Fruit fly (Drosophila melanogaster) Kc167 (cell line): ENCODE results near the gene ninaB.
A peak's percentile ranks its signal among the peaks of the same experiment; 100 is the strongest.

ENCODE experiments used
- Myc ChIP-seq: fragments of >200 bp; optimal IDR thresholded peaks from 2 replicates; lab custom pipeline; 2017; ENCODE audit warnings: missing external identifiers
- Sin3A ChIP-seq: fragments of >200 bp; optimal IDR thresholded peaks from 2 replicates; lab custom pipeline; 2018; ENCODE audit warnings: missing external identifiers
- h ChIP-seq: fragments of >200 bp; optimal IDR thresholded peaks from 3 replicates; lab custom pipeline; 2018; ENCODE audit warnings: missing external identifiers
- insv ChIP-seq: fragments of >200 bp; optimal IDR thresholded peaks from 3 replicates; lab custom pipeline; 2018; ENCODE audit warnings: missing external identifiers
- psq ChIP-seq: fragments of >200 bp; optimal IDR thresholded peaks from 2 replicates; lab custom pipeline; 2017; ENCODE audit warnings: missing external identifiers
- ttk ChIP-seq: sonication (Bioruptor generic); optimal IDR thresholded peaks from 2 replicates; lab custom pipeline; 2017; ENCODE audit warnings: missing external identifiers

ninaB gene

DNA sequence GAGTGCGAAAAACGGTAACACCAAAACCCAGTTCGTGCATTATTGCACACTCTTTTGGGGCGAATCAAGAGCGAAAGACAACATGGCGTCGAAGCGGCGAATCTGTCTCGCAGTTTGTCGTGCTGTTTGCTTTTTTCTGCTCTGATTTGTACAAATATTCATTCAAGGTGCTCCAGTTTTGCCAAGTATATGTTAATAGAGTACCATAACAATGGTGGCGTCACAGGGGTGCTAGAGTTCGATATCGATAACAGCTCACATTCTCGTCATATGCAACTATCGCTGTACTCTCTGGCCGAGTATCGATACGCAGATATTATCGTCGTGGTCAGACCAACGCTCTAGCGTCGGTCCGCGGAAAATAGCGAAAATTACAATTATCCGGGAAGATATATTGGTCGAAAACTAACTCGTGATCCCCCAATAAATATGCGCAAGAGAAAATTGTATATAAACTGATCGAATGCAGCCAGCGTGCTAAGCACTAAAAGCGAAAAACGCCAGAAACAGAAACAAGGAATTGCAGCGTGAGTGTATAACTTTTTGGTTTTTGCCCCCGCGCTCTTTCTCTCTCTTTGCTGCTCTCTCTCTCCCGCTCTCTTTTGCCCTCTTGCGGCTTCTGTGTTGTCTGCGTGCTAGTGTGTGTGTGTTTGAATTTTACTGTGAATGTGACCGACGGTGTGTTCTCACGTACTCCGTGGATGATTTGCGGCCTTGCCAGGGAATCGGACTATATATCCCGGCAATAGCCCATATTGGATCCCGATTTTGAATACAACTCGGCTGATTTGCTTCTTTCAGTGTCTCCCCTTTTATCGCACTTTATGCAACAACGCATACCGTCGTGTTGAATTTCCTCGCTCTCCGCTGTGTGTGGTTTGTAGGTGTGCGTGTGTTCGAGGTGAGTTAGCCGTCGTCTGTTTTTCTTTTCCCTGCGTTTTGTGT is 16.5 kb upstream of the ninaB start, which contains the start of gene flfl:
Gene flfl, plus strand, starts transcription at position 298 of the 945 bp plus-strand sequence.
- TF ChIP-seq Sin3A (lab: Kevin White, UChicago): no peak
- no peak for TF ChIP-seq Myc
- no peak for TF ChIP-seq h (lab: Kevin White, UChicago)
- no peak for TF ChIP-seq insv (lab: Kevin White, UChicago)
- TF ChIP-seq psq (lab: Kevin White, UChicago): peak; percentile 32

DNA sequence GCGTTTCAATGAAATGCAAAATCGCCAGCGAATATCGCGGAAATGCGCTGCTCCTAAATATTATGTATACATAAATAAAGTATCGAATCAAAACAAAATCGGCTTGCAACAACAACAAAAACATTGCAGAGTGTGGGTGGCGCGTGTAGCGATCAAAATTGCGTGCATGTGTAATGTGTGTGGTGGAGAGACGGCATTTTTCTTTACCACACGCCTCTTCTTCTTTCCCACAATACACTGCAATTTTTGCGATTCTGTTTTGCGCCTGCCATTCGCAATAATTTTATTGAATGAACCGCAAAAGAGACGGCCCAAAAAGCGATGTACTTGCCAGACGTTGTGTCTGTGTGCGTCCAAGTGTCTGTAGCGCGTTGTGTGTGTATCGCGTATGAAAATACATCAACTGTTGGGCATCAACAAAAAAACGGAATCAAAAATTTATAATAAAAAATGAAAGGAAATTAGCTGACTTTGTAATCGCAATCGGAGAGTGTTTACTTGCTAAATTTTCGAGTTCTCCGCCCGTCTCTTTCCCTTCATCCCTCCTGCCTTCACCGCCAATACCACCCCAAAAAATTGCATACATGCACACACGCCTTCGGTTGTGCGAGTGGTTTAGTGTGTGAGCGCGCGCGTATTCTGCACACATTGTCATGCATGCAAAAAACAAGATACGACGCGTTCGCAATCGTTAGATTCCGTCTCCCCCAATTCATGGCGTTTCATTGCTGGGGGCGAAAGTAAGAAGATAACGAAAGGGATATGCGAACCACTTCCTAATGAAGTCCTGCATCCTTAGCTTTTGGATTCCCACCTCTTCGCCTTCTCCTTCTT is 15.6 kb upstream of the ninaB start:
- no peak for TF ChIP-seq Sin3A (lab: Kevin White, UChicago)
- no peak for TF ChIP-seq h (lab: Kevin White, UChicago)
- no peak for TF ChIP-seq insv (lab: Kevin White, UChicago)
- peak; percentile 47 for TF ChIP-seq psq (lab: Kevin White, UChicago)

DNA sequence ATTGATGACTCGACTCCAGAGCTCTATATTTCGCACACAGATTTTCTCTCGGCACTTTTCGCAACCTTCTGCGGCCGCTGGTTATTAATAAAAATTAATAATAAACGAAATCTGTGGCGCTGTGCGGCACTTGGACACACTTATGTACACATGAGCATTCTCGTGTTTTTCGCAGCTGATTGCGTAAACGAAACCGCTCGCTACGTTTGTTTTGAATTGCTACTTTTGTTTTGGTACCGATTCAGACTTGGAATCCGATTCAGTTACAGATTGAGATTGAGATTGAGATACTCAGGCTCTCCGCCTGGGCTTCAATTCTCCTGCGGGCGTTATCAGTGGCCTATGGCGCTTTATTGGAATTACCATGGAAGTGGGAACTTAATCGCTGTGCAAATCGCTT is 14.4 kb upstream of the ninaB start:
- no peak for TF ChIP-seq Sin3A (lab: Kevin White, UChicago)

DNA sequence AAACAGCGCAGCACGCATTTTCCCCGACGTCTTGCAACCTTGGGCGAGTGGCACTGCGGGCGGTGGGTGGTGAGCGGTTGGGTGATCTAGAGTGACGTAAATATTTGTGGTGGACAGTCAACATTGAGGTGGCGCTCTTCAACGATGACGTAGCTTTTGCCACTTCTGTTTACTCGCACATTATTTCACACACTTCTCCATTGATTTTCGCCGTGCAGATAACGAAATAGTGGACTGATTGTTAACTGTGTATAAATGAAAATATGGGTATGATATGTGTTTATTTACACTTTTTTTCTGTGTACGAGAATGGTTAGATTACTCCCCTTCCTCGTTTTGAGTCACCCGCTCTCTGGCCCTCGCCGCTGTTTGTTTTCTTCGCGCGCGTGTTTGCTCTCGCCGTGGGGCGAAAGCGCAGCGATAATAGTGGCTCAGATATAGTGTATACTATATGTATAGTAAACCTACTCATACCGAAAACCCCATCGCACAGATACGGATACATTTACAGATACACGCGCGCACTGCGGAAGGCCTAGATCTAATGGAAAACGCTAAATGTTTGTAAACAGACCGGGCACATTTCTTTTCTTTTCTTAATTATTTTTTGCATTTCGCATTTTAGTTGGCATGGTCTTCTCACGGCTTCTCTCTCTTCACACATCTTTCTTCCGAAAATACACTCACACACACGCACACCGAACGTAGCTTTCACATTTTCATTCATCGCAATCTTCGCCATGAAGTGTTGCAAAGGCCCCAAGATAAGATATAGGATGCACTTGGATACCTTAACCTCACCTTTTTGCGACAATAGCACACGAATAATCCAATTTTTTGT is 13.8 kb upstream of the ninaB start, which contains the start of gene omd:
Gene omd, minus strand, starts transcription at position 840 of the 841 bp plus-strand sequence.
- no peak for TF ChIP-seq Sin3A (lab: Kevin White, UChicago)
- TF ChIP-seq h (lab: Kevin White, UChicago): no peak
- TF ChIP-seq psq (lab: Kevin White, UChicago): no peak
- no peak for TF ChIP-seq ttk (lab: Kevin White, UChicago)
- no peak for TF ChIP-seq Myc
- TF ChIP-seq insv (lab: Kevin White, UChicago): no peak

DNA sequence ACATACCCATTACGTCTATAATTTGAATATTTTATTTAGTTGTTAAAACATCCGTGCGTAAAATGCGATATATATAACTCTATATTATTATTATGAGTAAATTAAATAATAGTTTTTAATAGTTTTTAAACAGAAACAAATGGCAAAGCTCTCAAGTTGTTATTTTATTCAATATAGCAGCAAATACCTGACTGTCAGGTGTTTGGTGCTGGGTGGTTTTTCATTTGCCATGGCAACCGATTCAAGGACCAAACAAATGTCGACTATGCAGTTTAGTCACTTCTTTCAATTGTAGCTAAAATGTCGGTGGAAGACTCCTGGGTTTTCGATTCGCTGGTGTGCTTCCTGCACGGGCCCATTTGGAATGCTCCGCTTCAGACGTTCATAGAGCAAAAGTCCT is 6.6 kb upstream of the ninaB start, which contains the start of gene CG14367:
Gene CG14367, plus strand, starts transcription at position 301 of the 400 bp plus-strand sequence.
- TF ChIP-seq insv (lab: Kevin White, UChicago) (no peak), psq (lab: Kevin White, UChicago) (no peak), h (lab: Kevin White, UChicago) (no peak), Sin3A (lab: Kevin White, UChicago) (no peak), ttk (lab: Kevin White, UChicago) (no peak), Myc (no peak)

DNA sequence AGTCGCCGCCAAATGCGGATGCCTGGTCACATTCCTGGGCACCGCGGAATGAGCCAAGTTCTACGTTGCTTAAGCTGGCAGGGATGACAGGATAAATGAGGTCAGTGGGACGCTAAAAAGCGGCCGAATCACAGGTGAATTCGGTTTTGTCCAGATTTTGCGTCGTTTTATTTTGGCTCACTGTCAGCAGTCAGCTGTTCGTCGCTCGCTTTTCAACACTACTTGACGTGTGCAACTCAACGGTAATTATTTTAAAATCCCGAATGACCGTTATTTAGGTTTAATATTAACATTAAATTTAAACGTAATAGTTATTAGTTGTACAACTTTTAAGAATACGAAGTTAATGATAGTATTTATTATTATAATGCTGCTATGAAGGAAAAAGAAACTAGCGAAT is 1.0 kb upstream of the ninaB start:
- TF ChIP-seq ttk (lab: Kevin White, UChicago): no peak
- TF ChIP-seq Myc: no peak
- TF ChIP-seq insv (lab: Kevin White, UChicago): no peak
- TF ChIP-seq Sin3A (lab: Kevin White, UChicago): no peak

DNA sequence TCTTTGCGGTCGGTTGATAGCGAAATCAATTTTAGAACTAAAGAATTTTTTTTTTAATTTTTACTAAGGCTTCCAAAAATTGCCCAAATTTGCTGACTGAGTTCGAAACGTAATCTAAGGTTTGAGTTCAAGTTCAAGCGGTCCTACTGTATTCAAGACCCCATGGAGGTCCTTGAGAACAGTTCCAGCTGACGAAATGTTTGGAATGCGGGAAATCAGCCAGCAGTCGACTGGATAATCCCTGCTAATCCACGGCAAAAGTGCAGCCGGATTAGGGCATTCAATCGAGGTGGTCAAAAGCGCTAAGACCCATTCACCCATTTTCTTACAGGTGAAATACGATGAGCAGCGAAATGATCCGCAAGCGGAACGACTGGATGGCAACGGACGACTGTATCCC is 373 bp downstream of the ninaB start, which contains the start of gene f-cup:
Gene f-cup, minus strand, starts transcription at position 101 of the 400 bp plus-strand sequence.
- no peak for TF ChIP-seq insv (lab: Kevin White, UChicago)
- no peak for TF ChIP-seq h (lab: Kevin White, UChicago)
- TF ChIP-seq Myc: no peak
- TF ChIP-seq Sin3A (lab: Kevin White, UChicago): no peak
- TF ChIP-seq ttk (lab: Kevin White, UChicago): no peak
- no peak for TF ChIP-seq psq (lab: Kevin White, UChicago)

DNA sequence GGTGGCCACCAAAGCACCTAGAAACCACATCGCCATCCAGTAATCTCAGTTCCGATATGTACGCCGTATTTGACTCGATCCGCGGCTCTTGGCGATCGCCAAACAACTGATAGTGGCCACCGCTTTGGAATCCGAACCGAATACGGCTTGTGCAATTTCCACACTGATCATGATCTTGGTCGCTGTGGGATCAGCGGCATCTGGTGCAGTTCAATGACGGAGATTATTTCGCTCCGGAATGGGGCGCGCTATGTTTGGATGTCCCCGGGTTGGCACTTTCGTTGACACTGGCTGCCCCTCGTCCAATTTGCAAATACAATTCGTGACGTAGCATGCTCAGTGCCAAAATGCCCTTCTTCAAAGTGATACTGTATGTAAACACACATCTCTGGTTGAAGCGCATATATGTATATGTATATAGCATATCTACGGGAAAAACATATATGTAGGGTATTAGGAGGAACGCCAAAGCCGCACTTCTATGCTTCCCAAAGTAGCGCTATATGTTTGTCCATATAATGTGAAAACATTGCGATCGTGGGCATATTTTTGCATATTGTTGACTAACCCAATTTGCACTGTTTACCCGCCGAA is 5.0 kb downstream of the ninaB start, which contains the start of gene Adgf-D:
Gene Adgf-D, minus strand, starts transcription at position 111 of the 594 bp plus-strand sequence.
- TF ChIP-seq psq (lab: Kevin White, UChicago): no peak
- no peak for TF ChIP-seq Sin3A (lab: Kevin White, UChicago)
- TF ChIP-seq h (lab: Kevin White, UChicago): no peak
- no peak for TF ChIP-seq ttk (lab: Kevin White, UChicago)
- TF ChIP-seq insv (lab: Kevin White, UChicago): no peak
- no peak for TF ChIP-seq Myc

DNA sequence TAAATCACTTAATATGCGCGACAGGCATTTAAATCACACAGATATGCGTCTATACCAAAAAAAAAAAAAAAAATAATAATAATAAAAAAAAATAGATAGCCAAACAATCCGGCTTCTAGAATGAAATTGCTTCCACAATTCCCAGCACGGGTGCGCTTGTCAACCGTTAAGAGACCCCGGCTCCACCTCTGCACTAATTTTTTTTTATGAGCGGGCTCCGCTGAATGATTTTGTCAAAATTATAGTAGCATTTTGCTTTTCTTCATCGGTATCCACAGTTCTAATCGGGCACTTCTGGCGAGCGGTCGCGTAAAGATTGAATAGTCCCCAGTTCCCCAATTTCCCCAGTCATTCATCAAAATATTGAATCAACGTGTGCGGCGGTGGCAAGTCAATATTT is 6.1 kb downstream of the ninaB start, which contains the start of gene Adgf-C:
Gene Adgf-C, plus strand, starts transcription at position 301 of the 400 bp plus-strand sequence.
- TF ChIP-seq h (lab: Kevin White, UChicago) (no peak), psq (lab: Kevin White, UChicago) (no peak), ttk (lab: Kevin White, UChicago) (no peak), insv (lab: Kevin White, UChicago) (no peak), Sin3A (lab: Kevin White, UChicago) (no peak), Myc (no peak)

DNA sequence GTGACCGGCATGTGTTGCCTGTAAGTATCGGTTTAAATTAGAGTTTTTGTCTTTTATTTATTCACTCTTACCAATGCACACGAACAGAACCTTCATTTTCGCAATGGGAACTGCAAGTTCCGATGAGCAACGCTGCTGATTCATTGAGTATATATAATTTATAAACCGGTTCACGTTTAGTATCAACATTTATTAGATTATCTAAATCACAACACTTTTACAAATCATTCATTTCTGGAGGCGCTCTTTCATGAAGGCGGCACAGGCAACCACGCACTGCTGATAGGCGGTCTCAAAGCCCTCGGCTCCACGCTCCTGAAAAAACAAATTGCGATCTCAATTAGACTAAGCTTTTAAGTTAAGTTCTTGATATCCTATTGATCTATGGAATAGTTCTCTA is 9.5 kb downstream of the ninaB start, which contains the start of gene Argp:
Gene Argp, minus strand, starts transcription at position 101 of the 400 bp plus-strand sequence.
- TF ChIP-seq Sin3A (lab: Kevin White, UChicago): no peak
- no peak for TF ChIP-seq insv (lab: Kevin White, UChicago)
- TF ChIP-seq ttk (lab: Kevin White, UChicago): no peak
- TF ChIP-seq Myc: no peak
- TF ChIP-seq h (lab: Kevin White, UChicago): no peak
- no peak for TF ChIP-seq psq (lab: Kevin White, UChicago)
